Worm (Caenorhabditis elegans) whole organism, L4 larva: Measurements from ENCODE around the gene tsen-54.

Experiments
- R02D3.7 ChIP-seq: fragments of 150-350 bp; sonication (generic microtip); optimal IDR thresholded peaks from 3 replicates; lab custom pipeline; 2014; ENCODE audit warnings: missing biosample characterization, missing genetic modification characterization
- ZK546.5 ChIP-seq, 2 experiments: sonication (generic microtip); optimal IDR thresholded peaks; 2 replicates each; lab custom pipeline; 2017; ENCODE audit warnings: missing biosample characterization in 2 of 2, missing genetic modification characterization in 2 of 2
- dpl-1 ChIP-seq: fragments of 150-350 bp; optimal IDR thresholded peaks from 2 replicates; lab custom pipeline; 2014; ENCODE audit warnings: missing biosample characterization, missing genetic modification reagents, missing genetic modification characterization

ce11 chrIV:1964057-1964456, 16.1 kb downstream of the tsen-54 start:
- TF ChIP-seq ZK546.5 (tag; optimal IDR thresholded peaks at IDR 0.05; lab: Kevin White, UChicago) (no peak), R02D3.7 (tag; lab: Kevin White, UChicago) (no peak), dpl-1 (GFP tag; lab: Kevin White, UChicago) (no peak)
